Fruit fly (Drosophila melanogaster): ENCODE data around the gene eIF2D.

eIF2D gene

DNA sequence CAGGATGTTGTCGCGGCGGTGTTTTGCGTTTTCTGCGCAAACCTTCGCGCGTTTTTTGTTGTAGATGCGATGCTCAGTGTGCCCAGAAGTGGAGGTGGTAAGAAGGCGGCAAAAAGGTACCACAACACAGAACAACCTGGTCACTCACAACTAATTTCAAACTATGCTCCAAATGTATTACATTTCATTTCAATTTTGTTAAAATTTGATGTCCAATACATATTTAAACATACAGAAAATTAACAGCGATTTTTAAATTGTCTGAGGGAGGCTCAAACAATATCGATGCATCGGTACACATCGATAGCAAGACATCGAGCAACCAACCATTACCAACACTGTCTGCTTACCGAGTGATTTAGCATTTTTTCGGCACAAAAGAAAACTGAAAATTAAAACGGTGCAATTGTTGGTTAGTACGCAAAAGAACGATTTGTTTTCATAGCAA is 1.6 kb upstream of the eIF2D start, which contains the start of the genes Slbp and Rpn2 (continued):
- TF ChIP-seq CG9797 (GFP tag; optimal IDR thresholded peaks at IDR 0.05) (peak; percentile 97), CG2116 (GFP tag; optimal IDR thresholded peaks at IDR 0.05) (peak; percentile 95), Scr (GFP tag; IDR thresholded peaks at IDR 0.05; ENCODE audit: partially characterized antibody) (peak; percentile 94), Xrp1 (GFP tag; IDR thresholded peaks at IDR 0.05) (no peak), lola (GFP tag; optimal IDR thresholded peaks at IDR 0.05) (peak in 1 of 3 experiments; percentile 25), bcd (GFP tag; optimal IDR thresholded peaks at IDR 0.05) (peak; percentile 28), p53 (GFP tag; optimal IDR thresholded peaks at IDR 0.05) (peak; percentile 49), Drgx (GFP tag; IDR thresholded peaks at IDR 0.05) (no peak), Lpt (GFP tag; optimal IDR thresholded peaks at IDR 0.05) (no peak), CG6272 (GFP tag; IDR thresholded peaks at IDR 0.05) (no peak), slp2 (GFP tag; optimal IDR thresholded peaks at IDR 0.05) (peak; percentile 16), CG12155 (GFP tag; optimal IDR thresholded peaks at IDR 0.05) (peak; percentile 37), mld (GFP tag; IDR thresholded peaks at IDR 0.05; ENCODE audit: partially characterized antibody) (peak; percentile 86), CG8944 (GFP tag; optimal IDR thresholded peaks at IDR 0.05) (peak; percentile 7), nerfin-1 (tag; optimal IDR thresholded peaks at IDR 0.05) (peak; percentile 29), Dfd (GFP tag; optimal IDR thresholded peaks at IDR 0.05) (no peak), nom (GFP tag; optimal IDR thresholded peaks at IDR 0.05) (peak; percentile 11), Abd-B (GFP tag; optimal IDR thresholded peaks at IDR 0.05) (no peak), Blimp-1 (GFP tag; optimal IDR thresholded peaks at IDR 0.05) (no peak), CG13624 (GFP tag; optimal IDR thresholded peaks at IDR 0.05) (peak; percentile 62), corto (GFP tag; optimal IDR thresholded peaks at IDR 0.05) (no peak), eve (GFP tag; optimal IDR thresholded peaks at IDR 0.05) (no peak), crp (GFP tag; optimal IDR thresholded peaks at IDR 0.05) (peak in 1 of 2 experiments; percentile 35), CG1603 (tag; optimal IDR thresholded peaks at IDR 0.05) (peak; percentile 86), CG10267 (tag; optimal IDR thresholded peaks at IDR 0.05) (peak; percentile 99), vnd (GFP tag; IDR thresholded peaks at IDR 0.05; ENCODE audit: partially characterized antibody) (peak; percentile 87), MBD-R2 (GFP tag; IDR thresholded peaks at IDR 0.05) (peak; percentile 90), nau (GFP tag; optimal IDR thresholded peaks at IDR 0.05) (no peak), lbe (GFP tag; optimal IDR thresholded peaks at IDR 0.05) (peak; percentile 74), CG8290 (GFP tag; optimal IDR thresholded peaks at IDR 0.05) (peak; percentile 54), CG8290 (tag; optimal IDR thresholded peaks at IDR 0.05) (peak in 1 of 2 experiments; percentile 64), Hr3 (GFP tag; optimal IDR thresholded peaks at IDR 0.05) (peak; percentile 42), pho (GFP tag; optimal IDR thresholded peaks at IDR 0.05) (peak; percentile 68), az2 (GFP tag; optimal IDR thresholded peaks at IDR 0.05) (peak; percentile 5), Gug (GFP tag; IDR thresholded peaks at IDR 0.05) (peak; percentile 17; the same call in 1 of the 4 replicates), CG8765 (GFP tag; IDR thresholded peaks at IDR 0.05) (no peak), Ada2b (GFP tag; IDR thresholded peaks at IDR 0.05) (no peak), Hmr (GFP tag; optimal IDR thresholded peaks at IDR 0.05) (peak; percentile 48), repo (GFP tag; optimal IDR thresholded peaks at IDR 0.05) (peak; percentile 6), ftz-f1 (GFP tag; optimal IDR thresholded peaks at IDR 0.05) (no peak), CG11504 (tag; optimal IDR thresholded peaks at IDR 0.05) (peak; percentile 51), CG2120 (GFP tag; optimal IDR thresholded peaks at IDR 0.05) (peak; percentile 75), Hr51 (GFP tag; optimal IDR thresholded peaks at IDR 0.05) (peak; percentile 6 to 37), CG2875 (GFP tag; optimal IDR thresholded peaks at IDR 0.05) (no peak), CG12391 (tag; optimal IDR thresholded peaks at IDR 0.05) (peak; percentile 67), CG7271 (tag; optimal IDR thresholded peaks at IDR 0.05) (peak; percentile 20), Myb (GFP tag; optimal IDR thresholded peaks at IDR 0.05) (peak; percentile 82), CG12744 (GFP tag; optimal IDR thresholded peaks at IDR 0.05) (peak; percentile 36), CG6654 (GFP tag; optimal IDR thresholded peaks at IDR 0.05) (no peak), tap (tag; optimal IDR thresholded peaks at IDR 0.05) (no peak)

Measured in whole organism, embryonic.